Worm (Caenorhabditis elegans): ENCODE results near the gene sma-2.

Gene sma-2

DNA sequence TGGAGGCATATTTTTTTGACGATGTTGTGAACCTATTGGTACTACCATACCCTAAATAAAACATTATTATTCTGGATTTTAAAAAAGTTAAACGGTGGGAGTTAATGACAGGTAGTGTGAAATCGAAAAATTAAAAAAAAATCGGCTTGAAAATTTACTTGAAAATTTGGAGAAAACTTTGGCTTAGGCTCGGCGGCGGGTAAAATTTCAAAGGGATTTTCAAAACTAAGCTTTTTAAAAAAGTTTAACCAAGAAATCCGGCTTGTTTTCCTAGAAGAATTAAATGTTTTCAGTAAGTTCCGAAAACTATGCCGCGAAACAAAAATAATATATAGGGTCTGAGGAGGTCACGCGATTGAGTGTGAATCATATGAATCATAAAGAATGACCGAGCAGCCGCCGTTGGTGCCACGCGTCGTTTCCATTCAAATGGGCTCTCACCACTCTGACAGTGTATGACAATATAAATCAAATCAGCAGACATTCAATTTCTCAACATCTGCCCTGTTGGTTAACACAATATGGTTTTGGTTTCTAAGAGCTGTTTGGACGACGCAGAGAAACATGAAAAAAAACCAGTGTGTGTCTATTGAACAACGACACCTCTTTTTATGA lies 11.7 kb downstream of the sma-2 start, which contains the start of gene aak-1:
aak-1 (minus strand) TSS at position 51 of the 615 bp plus-strand sequence.
- TF ChIP-seq sea-1 (GFP tag; conservative IDR thresholded peaks at IDR 0.05) (no peak), tra-4 (tag; optimal IDR thresholded peaks at IDR 0.05) (no peak), hmg-4 (GFP tag; optimal IDR thresholded peaks at IDR 0.05) (no peak), hmbx-1 (tag; optimal IDR thresholded peaks at IDR 0.05) (no peak), ceh-13 (GFP tag; optimal IDR thresholded peaks at IDR 0.05) (no peak)

DNA sequence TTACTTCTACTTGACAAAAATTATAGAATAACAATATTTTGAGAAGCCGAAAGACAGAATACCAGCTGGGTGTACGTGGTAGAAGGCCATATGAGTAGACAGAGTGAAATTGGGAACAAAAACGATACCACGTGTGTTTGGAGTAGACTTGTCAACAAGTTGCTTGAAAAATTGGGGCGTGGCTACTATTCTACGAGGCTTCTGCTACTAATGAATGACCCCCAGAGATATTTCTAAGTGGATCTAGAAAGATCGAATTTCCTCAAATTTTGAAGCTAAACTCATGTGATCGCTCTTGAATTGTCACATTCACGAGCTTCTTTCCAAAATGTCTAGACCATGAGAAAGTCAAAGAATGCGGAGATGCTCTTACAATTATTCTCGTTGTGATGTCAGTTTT lies 12.5 kb downstream of the sma-2 start:
- TF ChIP-seq flt-1 (GFP tag; IDR thresholded peaks at IDR 0.05) (no peak), B0310.2 (tag; optimal IDR thresholded peaks at IDR 0.05) (no peak), ceh-36 (tag; optimal IDR thresholded peaks at IDR 0.05) (no peak), tra-4 (tag; optimal IDR thresholded peaks at IDR 0.05) (no peak), scrt-1 (GFP tag; IDR thresholded peaks at IDR 0.05) (no peak), ets-7 (tag; optimal IDR thresholded peaks at IDR 0.05) (no peak), hnd-1 (tag; optimal IDR thresholded peaks at IDR 0.05) (no peak), tbx-11 (GFP tag; IDR thresholded peaks at IDR 0.05) (no peak), F13C5.2 (tag; optimal IDR thresholded peaks at IDR 0.05) (no peak), pes-1 (GFP tag; IDR thresholded peaks at IDR 0.05) (no peak), sea-1 (GFP tag; conservative IDR thresholded peaks at IDR 0.05) (no peak), ama-1 (optimal IDR thresholded peaks at IDR 0.05) (no peak), ceh-13 (GFP tag; optimal IDR thresholded peaks at IDR 0.05) (no peak), aly-1 (tag; optimal IDR thresholded peaks at IDR 0.05) (no peak), hmg-4 (GFP tag; optimal IDR thresholded peaks at IDR 0.05) (no peak), hmbx-1 (tag; optimal IDR thresholded peaks at IDR 0.05) (no peak), tbx-37 (GFP tag; conservative IDR thresholded peaks at IDR 0.05) (no peak)

DNA sequence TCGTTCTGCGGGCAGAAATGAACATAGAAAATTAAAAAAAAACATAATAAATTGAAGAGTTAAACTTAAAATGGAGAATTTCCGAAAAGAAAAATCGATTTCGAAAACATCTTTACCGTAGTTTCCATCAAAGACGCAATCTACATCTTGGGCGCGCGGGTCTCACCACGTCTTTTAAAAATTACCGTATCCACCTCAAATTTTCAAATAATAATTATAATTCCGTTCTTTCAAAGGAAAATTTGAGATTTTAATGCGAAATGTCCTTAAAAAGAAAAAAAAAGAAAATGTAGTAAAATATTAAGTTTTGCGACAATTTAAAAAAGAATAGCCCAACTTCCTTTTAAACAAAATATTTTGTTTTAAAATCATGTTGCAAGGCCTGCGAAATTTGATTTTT lies 13.6 kb downstream of the sma-2 start:
- TF ChIP-seq B0310.2 (tag; optimal IDR thresholded peaks at IDR 0.05), result no peak
- TF ChIP-seq sea-1 (GFP tag; conservative IDR thresholded peaks at IDR 0.05), result no peak
- no peak for TF ChIP-seq ama-1 (optimal IDR thresholded peaks at IDR 0.05)
- TF ChIP-seq tbx-11 (GFP tag; IDR thresholded peaks at IDR 0.05), result no peak
- no peak for TF ChIP-seq pes-1 (GFP tag; IDR thresholded peaks at IDR 0.05)

DNA sequence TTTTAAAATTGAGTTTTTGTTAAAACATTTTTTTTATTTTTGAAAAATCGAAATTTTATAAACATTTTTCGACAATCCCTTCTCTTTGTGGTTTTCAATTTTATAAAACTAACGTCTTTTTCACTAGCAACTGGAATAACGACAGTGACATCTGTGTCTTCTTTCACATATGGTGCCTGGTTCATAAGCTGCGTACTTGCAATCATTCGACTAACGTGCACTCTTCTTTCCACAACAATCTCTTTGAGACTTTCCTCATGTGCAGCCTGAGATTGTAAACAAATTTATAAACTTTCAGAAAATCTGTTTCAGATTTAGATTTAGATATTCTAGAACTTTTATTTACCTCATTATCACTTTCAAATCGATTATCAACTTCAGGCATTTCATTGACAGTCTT lies 15.6 kb downstream of the sma-2 start:
- no peak for TF ChIP-seq tbx-11 (GFP tag; IDR thresholded peaks at IDR 0.05)
- TF ChIP-seq hmg-4 (GFP tag; optimal IDR thresholded peaks at IDR 0.05), result no peak
- no peak for TF ChIP-seq tbx-37 (GFP tag; conservative IDR thresholded peaks at IDR 0.05)
- no peak for TF ChIP-seq hmbx-1 (tag; optimal IDR thresholded peaks at IDR 0.05)
- TF ChIP-seq F13C5.2 (tag; optimal IDR thresholded peaks at IDR 0.05), result no peak
- no peak for TF ChIP-seq ceh-13 (GFP tag; optimal IDR thresholded peaks at IDR 0.05)
- TF ChIP-seq ama-1 (optimal IDR thresholded peaks at IDR 0.05), result no peak
- no peak for TF ChIP-seq B0310.2 (tag; optimal IDR thresholded peaks at IDR 0.05)
- no peak for TF ChIP-seq tra-4 (tag; optimal IDR thresholded peaks at IDR 0.05)

DNA sequence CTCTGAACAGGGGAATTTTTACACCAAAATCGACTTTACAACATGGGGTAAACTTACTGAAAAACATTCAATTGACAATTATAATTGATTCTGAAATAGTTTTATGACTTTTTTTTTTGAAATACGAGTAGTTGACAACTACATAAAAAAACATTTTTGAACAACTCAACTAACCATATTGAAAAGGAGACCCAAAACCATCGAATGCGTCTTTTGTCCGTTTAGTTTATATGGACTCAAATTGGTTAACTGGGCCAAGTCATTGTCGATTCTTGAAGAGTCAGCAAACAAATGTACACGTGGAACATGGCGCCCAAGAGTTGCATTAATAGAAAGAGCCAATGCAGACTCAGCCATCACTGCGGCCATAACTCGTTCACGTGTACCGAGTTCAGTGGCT lies 17.0 kb downstream of the sma-2 start:
- no peak for TF ChIP-seq hmbx-1 (tag; optimal IDR thresholded peaks at IDR 0.05)
- TF ChIP-seq sea-1 (GFP tag; conservative IDR thresholded peaks at IDR 0.05), result no peak
- no peak for TF ChIP-seq tbx-11 (GFP tag; IDR thresholded peaks at IDR 0.05)
- TF ChIP-seq flt-1 (GFP tag; IDR thresholded peaks at IDR 0.05), result no peak
- no peak for TF ChIP-seq aly-1 (tag; optimal IDR thresholded peaks at IDR 0.05)
- no peak for TF ChIP-seq ceh-13 (GFP tag; optimal IDR thresholded peaks at IDR 0.05)
- TF ChIP-seq hmg-4 (GFP tag; optimal IDR thresholded peaks at IDR 0.05), result no peak
- TF ChIP-seq scrt-1 (GFP tag; IDR thresholded peaks at IDR 0.05), result no peak

DNA sequence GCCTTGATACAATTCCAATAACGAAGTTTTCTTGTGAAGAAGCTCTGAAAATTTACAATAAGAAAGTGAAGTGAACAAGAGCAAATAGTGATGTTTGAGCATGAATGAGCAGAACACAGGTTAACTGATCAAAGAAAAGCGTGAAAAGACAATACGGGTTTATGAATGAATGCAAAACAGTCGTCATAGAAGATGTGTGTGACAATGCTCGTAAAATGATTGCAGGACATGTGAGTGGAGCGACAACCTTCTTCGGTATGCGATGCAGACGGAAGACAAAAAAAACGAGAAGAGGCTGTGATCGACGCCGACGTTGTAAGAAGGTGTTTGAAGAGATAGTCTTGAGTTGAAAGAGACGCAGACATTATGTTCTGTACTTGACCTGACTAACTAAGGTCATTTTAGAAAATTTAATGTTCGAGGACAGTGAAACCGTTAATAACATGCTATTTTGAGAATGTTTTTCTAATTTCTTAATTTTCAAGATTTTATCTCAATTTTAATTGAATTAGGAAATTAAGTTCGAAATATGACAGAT lies 17.9 kb downstream of the sma-2 start, which contains the start of gene mig-22:
mig-22 (minus strand) TSS at position 51 of the 538 bp plus-strand sequence.
- TF ChIP-seq scrt-1 (GFP tag; IDR thresholded peaks at IDR 0.05) (no peak), F13C5.2 (tag; optimal IDR thresholded peaks at IDR 0.05) (no peak), tra-4 (tag; optimal IDR thresholded peaks at IDR 0.05) (no peak), sea-1 (GFP tag; conservative IDR thresholded peaks at IDR 0.05) (no peak), ets-7 (tag; optimal IDR thresholded peaks at IDR 0.05) (no peak), aly-1 (tag; optimal IDR thresholded peaks at IDR 0.05) (no peak), pes-1 (GFP tag; IDR thresholded peaks at IDR 0.05) (no peak), tbx-37 (GFP tag; conservative IDR thresholded peaks at IDR 0.05) (no peak), hmbx-1 (tag; optimal IDR thresholded peaks at IDR 0.05) (no peak), ceh-13 (GFP tag; optimal IDR thresholded peaks at IDR 0.05) (no peak), B0310.2 (tag; optimal IDR thresholded peaks at IDR 0.05) (no peak), hmg-4 (GFP tag; optimal IDR thresholded peaks at IDR 0.05) (no peak), flt-1 (GFP tag; IDR thresholded peaks at IDR 0.05) (no peak)

DNA sequence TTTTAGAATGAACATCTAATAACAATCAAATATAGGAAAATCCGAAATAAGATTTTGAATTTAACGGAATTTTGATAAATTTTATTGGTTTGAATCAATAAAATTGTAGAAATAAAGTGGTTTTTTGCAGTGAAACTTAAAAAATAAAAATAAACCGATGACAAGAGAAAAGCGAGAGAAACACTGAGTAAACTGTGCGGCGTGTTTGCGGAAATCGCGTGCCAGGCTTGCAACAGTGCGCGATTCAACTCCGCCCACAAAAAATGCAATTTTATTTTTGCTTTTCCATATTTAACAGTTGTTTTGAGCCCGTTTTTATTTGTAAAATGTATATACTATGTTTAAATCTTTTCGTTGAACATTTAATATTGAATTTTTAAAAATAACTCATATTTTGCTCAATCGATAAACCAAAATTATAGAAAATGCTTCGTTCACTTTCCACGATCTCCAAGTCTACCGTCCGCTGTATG lies 18.4 kb downstream of the sma-2 start, which contains the start of gene mtss-1:
mtss-1 (plus strand) TSS at position 423 of the 473 bp plus-strand sequence.
- TF ChIP-seq hmg-4 (GFP tag; optimal IDR thresholded peaks at IDR 0.05) (peak; percentile 84), ceh-13 (GFP tag; optimal IDR thresholded peaks at IDR 0.05) (peak; percentile 61), ceh-36 (tag; optimal IDR thresholded peaks at IDR 0.05) (peak; percentile 50), hmbx-1 (tag; optimal IDR thresholded peaks at IDR 0.05) (peak; percentile 54), B0310.2 (tag; optimal IDR thresholded peaks at IDR 0.05) (peak; percentile 32), aly-1 (tag; optimal IDR thresholded peaks at IDR 0.05) (peak; percentile 25), F13C5.2 (tag; optimal IDR thresholded peaks at IDR 0.05) (peak; percentile 92), pes-1 (GFP tag; IDR thresholded peaks at IDR 0.05) (peak; percentile 86), ama-1 (optimal IDR thresholded peaks at IDR 0.05) (no peak), tbx-37 (GFP tag; conservative IDR thresholded peaks at IDR 0.05) (0 out of 2 replicates have a peak, but pooled peaks have one; percentile 57), tra-4 (tag; optimal IDR thresholded peaks at IDR 0.05) (peak; percentile 45), hnd-1 (tag; optimal IDR thresholded peaks at IDR 0.05) (peak; percentile 52), sea-1 (GFP tag; conservative IDR thresholded peaks at IDR 0.05) (peak; percentile 75), ets-7 (tag; optimal IDR thresholded peaks at IDR 0.05) (peak; percentile 65), tbx-11 (GFP tag; IDR thresholded peaks at IDR 0.05) (peak; percentile 67; the same call in 1 of the 2 replicates), scrt-1 (GFP tag; IDR thresholded peaks at IDR 0.05) (peak; percentile 79), flt-1 (GFP tag; IDR thresholded peaks at IDR 0.05) (peak; percentile 79)
